Worm (Caenorhabditis elegans): ENCODE results near the gene npr-33.

Gene npr-33

DNA sequence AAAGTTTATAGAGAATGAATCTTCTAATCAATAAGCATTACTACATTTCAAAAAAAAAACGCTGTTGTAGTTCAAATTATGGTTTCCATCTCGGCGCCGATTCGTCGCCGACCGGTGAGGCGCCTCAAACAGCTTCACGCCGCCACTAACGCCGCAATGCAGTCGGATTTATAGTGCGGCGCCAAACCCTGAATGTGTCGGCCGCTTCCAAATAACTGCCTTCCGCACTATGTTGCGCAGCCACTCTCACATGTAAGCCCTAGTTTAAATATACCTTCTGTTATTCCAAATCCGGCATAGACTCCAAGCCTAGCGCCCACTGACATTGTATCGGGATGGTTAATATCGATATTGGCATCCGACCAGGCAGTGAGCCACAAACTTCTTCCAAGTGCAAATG, 22.4 kb downstream of the npr-33 start:
- TF ChIP-seq ztf-11 (tag; optimal IDR thresholded peaks at IDR 0.05) (no peak), elt-1 (tag; optimal IDR thresholded peaks at IDR 0.05) (no peak), mdl-1 (tag; optimal IDR thresholded peaks at IDR 0.05) (no peak), skn-1 (tag; optimal IDR thresholded peaks at IDR 0.05) (no peak), snpc-4 (tag; optimal IDR thresholded peaks at IDR 0.05) (peak; percentile 22), nhr-76 (tag; optimal IDR thresholded peaks at IDR 0.05) (no peak), jun-1 (tag; optimal IDR thresholded peaks at IDR 0.05) (no peak)

ce11 chrX:15937854-15938253, 27.4 kb downstream of the npr-33 start:
- TF ChIP-seq snpc-4 (tag; optimal IDR thresholded peaks at IDR 0.05) (no peak), fkh-10 (GFP tag; optimal IDR thresholded peaks at IDR 0.05) (no peak)

DNA sequence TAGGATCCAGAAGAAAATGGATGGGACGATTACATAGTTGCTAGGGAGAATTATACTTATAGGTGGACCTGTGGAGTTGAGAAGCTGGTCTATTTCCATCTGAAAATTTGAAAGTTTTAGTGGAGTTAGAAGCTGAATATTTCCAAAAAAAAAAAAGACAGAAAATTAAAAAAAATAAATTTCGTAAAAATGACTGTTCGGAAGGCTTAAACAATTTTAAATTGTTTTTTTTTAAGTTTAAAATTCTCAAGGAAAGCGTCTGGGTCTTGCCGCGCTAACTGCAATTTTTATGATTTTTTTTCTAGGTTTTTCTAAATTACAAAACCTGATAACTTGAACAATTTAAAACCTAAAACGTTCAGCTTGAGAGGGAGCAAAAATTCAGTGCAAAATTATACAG, 28.8 kb downstream of the npr-33 start, which contains the start of gene mrp-3:
mrp-3 (minus strand) TSS at position 101 of the 400 bp plus-strand sequence.
- TF ChIP-seq nhr-25 (tag; optimal IDR thresholded peaks at IDR 0.05) (no peak), mdl-1 (tag; optimal IDR thresholded peaks at IDR 0.05) (no peak), nfya-1 (tag; optimal IDR thresholded peaks at IDR 0.05; ENCODE audit: insufficient read depth) (no peak), unc-39 (tag; optimal IDR thresholded peaks at IDR 0.05) (no peak), nhr-23 (tag; optimal IDR thresholded peaks at IDR 0.05) (no peak), nhr-76 (tag; optimal IDR thresholded peaks at IDR 0.05) (no peak), nhr-12 (tag; optimal IDR thresholded peaks at IDR 0.05) (no peak), ZK546.5 (tag; optimal IDR thresholded peaks at IDR 0.05) (no peak), eor-1 (tag; optimal IDR thresholded peaks at IDR 0.05) (no peak), sea-2 (GFP tag; optimal IDR thresholded peaks at IDR 0.05) (no peak), nhr-77 (tag; optimal IDR thresholded peaks at IDR 0.05) (no peak)

DNA sequence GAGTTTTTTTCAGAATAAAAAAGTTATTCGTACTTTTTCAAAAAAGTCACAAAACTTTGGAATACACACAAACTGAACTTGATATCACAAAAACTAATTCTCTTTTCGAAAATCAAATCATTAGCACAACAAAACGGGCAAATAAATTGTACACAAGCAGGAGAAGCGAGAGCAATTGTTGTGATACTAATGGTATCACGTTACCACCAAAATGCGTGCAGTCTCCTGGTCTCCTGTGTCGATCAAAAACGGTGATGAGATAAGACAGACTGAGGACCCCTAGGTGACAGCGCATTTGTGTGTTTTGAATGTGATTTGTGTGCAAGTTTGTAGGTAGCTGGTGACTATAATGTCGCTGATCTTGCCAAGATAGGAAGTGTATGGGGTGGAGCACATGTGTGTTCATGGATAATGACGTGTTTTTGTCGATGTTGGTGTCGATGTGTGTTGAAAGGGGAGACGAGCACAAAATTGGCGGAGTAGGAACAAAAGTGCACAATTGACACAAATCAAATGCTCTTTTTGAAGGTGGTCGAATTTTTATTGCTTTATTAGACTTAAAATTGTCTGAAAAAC, 29.4 kb downstream of the npr-33 start:
- TF ChIP-seq pha-4 (tag; optimal IDR thresholded peaks at IDR 0.05) (peak; percentile 64), nhr-28 (tag; optimal IDR thresholded peaks at IDR 0.05) (no peak), sea-2 (GFP tag; optimal IDR thresholded peaks at IDR 0.05) (no peak), elt-2 (tag; optimal IDR thresholded peaks at IDR 0.05) (peak; percentile 84), pqm-1 (tag; optimal IDR thresholded peaks at IDR 0.05) (peak; percentile 86), jun-1 (tag; optimal IDR thresholded peaks at IDR 0.05) (peak; percentile 30)

ce11 chrX:15943709-15944108, 33.3 kb downstream of the npr-33 start, which contains the start of gene mec-5:
Gene mec-5, plus strand, starts transcription at chrX:15944009.
- no peak for TF ChIP-seq egl-5 (tag; optimal IDR thresholded peaks at IDR 0.05)

DNA sequence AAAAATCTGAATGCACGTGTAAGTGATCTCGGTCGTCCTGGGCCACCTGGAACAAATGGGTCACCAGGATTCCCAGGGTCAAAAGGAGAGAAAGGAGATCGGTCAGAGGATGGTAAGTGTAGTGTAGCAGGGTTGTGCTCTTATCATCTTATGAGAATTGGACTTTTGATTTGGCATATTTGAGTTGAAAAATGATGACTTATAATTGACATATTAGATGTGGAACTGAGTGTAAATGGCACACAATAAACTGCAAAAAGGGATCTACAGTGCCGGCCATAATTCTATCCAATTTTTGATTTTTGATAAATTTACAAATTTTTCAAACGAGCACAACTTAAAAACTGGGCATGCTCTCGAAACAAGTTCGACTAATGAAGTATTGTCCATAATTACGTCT, 33.8 kb downstream of the npr-33 start:
- no peak for TF ChIP-seq nhr-67 (tag; optimal IDR thresholded peaks at IDR 0.05)
- no peak for TF ChIP-seq skn-1 (tag; optimal IDR thresholded peaks at IDR 0.05)

- TF ChIP-seq ZK546.5 (tag; optimal IDR thresholded peaks at IDR 0.05) (no peak), ceh-16 (tag; optimal IDR thresholded peaks at IDR 0.05) (no peak), nfya-1 (tag; optimal IDR thresholded peaks at IDR 0.05; ENCODE audit: insufficient read depth) (no peak), fkh-10 (GFP tag; optimal IDR thresholded peaks at IDR 0.05) (no peak), ceh-82 (tag; optimal IDR thresholded peaks at IDR 0.05) (no peak), nhr-237 (tag; optimal IDR thresholded peaks at IDR 0.05) (no peak), lsy-12 (tag; optimal IDR thresholded peaks at IDR 0.05) (no peak), nhr-25 (tag; optimal IDR thresholded peaks at IDR 0.05) (no peak), elt-3 (tag; optimal IDR thresholded peaks at IDR 0.05) (no peak), lin-39 (tag; optimal IDR thresholded peaks at IDR 0.05) (no peak), ztf-11 (tag; optimal IDR thresholded peaks at IDR 0.05) (no peak), ztf-4 (tag; optimal IDR thresholded peaks at IDR 0.05) (no peak), nhr-23 (tag; optimal IDR thresholded peaks at IDR 0.05) (no peak), unc-62 (GFP tag; optimal IDR thresholded peaks at IDR 0.05) (no peak)
These were observed 35.4 kb downstream of the npr-33 start for ce11 chrX:15945806-15946205.
